Fruit fly (Drosophila melanogaster): ENCODE measurements around the gene EMC6.

dm6 chr3R:25069569-25069968 lies 44.8 kb upstream of the EMC6 start, which contains the start of the genes Stt3B and CG11839:
- TF ChIP-seq CTCF (optimal IDR thresholded peaks at IDR 0.05): no peak
- no peak for TF ChIP-seq CG8478 (optimal IDR thresholded peaks at IDR 0.05)

Measured in S2 (cell line).